Worm (Caenorhabditis elegans) whole organism, mixed stage, embryonic: ENCODE results near the gene F22F7.12.

ENCODE experiments used
- elt-3 ChIP-seq: fragments of 150-350 bp; optimal IDR thresholded peaks from 2 replicates; lab custom pipeline; 2014; ENCODE audit warnings: missing biosample characterization, missing genetic modification characterization
- hlh-1 ChIP-seq: fragments of 150-350 bp; optimal IDR thresholded peaks from 2 replicates; lab custom pipeline; 2014; ENCODE audit warnings: missing biosample characterization, missing genetic modification reagents, missing genetic modification characterization
- unc-62 ChIP-seq: fragments of 150-350 bp; optimal IDR thresholded peaks from 2 replicates; lab custom pipeline; 2014; ENCODE audit warnings: missing biosample characterization, missing genetic modification reagents, missing genetic modification characterization
- ztf-11 ChIP-seq: fragments of 150-350 bp; optimal IDR thresholded peaks from 2 replicates; lab custom pipeline; 2014; ENCODE audit warnings: missing biosample characterization, missing genetic modification characterization

DNA sequence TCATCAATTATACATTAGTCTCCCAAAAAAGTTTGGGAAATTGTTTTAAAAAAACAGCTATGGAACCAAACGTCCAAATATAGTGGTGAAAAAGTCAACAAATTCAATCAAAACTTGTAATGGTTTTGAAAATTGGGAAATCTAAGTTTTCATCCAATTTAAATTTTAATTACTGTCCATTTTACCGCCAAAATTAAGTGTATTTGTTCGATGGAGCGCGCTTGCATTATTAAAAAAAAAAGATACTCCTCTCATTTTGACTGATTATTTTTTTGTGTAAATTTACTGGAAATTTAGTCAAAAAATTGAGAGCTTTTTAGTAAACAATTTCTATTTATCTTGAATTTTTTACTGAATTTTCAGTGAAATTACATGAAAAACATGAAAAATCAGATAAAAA lies 30.2 kb upstream of the F22F7.12 start:
- TF ChIP-seq ztf-11 (tag; lab: Kevin White, UChicago): no peak
- TF ChIP-seq hlh-1 (tag; lab: Kevin White, UChicago): no peak
- no peak for TF ChIP-seq unc-62
- no peak for TF ChIP-seq elt-3
